Fruit fly (Drosophila melanogaster) ovary, adult (tissue): ENCODE data around the gene Osi18.

Experiments used
- CG17801 ChIP-seq: fragments of 200-800 bp; optimal IDR thresholded peaks from 2 replicates; lab custom pipeline; 2019; ENCODE audit warnings: missing biosample characterization, mild to moderate bottlenecking, missing genetic modification characterization, moderate library complexity; ENCODE audit not compliant: partially characterized antibody

Gene Osi18

DNA sequence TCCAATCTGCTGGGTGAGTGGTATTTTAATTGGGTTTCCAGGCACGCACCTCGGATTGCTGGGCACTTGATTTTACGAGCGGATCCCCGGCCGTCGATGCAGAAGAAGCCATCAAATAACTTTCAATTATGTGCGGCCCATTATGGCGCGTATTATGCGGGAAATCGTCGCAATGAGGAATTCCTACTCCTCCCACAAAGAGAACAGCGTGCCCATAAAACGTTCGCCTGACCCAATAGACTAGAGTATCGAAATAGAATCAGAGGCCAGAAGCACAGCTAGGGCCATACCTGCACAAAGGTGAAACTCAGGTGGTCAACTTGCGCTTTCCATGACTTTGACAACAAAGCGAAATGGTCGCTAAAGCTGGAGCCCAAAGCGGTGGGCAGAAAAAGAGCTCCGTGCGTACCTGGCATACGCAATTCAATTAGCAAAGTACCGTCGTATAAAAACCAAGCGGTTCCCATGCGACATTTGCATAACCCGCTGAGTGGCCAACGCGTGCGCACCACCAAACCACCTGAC, at the start of gene Osi18:
Gene Osi18, plus strand, starts transcription at position 475 of the 525 bp plus-strand sequence.
- no peak for TF ChIP-seq CG17801

DNA sequence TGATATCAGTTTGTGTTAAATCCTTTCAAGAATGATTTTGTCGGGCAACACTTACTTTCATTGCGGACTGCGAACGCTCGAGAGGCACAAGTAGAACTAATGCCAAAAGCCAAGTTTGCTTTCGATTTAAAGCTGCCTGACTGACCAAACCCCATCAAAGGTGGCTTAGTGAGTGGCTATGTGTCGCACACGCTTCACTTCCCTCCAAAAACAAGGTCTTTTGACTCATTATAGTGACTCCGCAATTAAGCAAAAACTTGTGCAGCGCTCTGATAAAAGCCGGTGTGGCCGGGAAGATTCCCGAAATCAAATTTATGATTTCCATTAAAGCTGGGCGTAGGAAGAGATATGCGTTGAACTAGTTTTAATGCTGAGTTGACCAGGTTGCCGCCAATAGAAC, 44.9 kb upstream of the Osi18 start, which contains the start of gene CG15597:
Gene CG15597, minus strand, starts transcription at position 101 of the 400 bp plus-strand sequence.
- no peak for TF ChIP-seq CG17801

DNA sequence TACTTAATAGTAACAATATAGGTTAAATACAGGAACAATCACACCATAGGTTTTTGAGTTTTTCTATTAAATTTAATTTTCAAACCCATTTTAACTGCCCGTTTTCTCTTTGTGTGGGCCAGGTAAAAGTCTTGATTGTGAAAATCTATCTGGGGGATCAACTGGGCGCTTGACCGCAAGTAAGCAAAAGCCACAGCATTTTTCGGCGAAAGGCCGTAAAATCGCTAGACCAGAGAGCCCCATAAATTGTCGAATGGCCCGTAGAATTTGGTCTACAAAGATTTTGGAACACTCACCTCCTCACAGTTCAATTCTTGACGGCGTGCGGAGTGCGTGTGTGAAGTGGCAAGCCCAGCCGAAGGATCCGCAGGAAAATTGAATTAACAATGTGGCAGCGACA, 42.6 kb upstream of the Osi18 start, which contains the start of gene CG15594:
Gene CG15594, plus strand, starts transcription at position 301 of the 400 bp plus-strand sequence.
- no peak for TF ChIP-seq CG17801

DNA sequence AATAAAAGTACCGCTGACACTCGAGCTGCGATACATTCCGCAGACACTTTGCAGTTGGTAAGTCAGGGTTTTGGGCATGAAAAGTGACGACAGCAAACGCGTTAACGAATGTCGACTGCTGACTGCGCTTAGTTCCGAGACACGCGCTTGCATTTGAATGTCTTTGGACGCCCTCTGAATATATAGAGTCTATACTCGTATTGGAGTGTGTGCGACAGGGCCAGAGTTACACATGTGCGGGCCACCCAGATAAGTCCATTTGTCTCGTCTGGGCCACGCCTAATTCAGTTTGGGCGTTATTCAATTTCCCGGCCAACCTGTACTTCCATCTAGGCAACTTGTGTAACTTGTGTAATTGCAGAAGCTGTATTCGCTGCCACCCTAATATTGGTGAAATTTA, 39.8 kb upstream of the Osi18 start:
- TF ChIP-seq CG17801, result no peak

DNA sequence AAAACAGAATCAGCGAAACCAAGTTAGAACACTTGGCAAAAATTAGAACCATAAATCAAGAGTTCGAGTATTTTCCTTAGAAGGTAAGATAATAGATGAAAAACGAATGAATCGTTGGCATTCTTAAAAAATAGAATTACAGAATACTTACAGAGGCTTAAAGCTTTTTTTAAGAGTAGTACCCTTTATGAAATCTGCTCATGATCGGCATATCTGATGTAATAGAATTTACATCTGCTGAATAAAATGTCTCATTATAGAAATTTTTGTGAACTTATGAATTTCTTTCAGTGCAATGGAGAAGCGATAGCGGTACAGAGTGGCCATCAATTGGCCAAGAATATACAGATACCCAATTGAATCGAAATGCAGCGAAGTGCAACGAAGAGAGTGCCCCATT, 38.6 kb upstream of the Osi18 start, which contains the start of gene Osi13:
Gene Osi13, plus strand, starts transcription at position 301 of the 400 bp plus-strand sequence.
- TF ChIP-seq CG17801, result no peak

DNA sequence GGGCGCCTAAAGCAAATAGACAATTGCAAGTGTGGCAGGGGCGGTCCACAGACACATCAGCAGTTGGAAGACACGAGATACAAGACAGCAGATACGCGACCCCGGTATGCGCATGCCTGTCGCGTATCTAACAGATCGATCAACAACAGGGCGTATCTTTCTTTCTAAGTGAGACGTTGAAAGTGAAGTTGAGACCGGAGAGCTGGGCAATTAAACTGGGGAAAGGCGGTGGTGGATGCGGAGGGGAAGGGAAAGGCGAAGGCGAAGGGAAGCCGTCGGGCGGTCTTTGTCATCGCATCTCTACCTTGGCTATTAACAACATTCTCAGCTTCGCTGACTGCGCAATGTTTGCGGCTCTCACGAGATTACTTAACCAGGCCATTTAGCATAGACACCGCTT, 36.0 kb upstream of the Osi18 start:
- TF ChIP-seq CG17801, result no peak

DNA sequence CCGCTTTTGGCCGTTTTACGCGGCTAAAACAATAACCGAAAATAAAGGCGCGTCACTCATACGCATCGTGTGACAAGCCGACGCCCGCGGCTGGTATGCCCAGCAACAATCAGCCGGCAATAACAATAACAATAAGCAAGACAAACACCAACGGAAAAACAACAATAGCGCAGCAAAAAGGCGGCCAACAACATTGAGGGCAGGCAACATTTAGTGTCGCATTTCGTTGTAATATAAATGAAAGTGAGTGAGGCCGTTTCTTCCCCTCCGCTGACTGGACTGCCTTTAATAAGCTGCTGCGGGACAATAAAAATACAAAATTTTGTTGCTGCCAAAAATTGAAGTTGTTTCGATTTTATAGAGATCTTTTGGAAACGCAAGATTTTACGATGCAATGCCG, 32.9 kb upstream of the Osi18 start:
- no peak for TF ChIP-seq CG17801

DNA sequence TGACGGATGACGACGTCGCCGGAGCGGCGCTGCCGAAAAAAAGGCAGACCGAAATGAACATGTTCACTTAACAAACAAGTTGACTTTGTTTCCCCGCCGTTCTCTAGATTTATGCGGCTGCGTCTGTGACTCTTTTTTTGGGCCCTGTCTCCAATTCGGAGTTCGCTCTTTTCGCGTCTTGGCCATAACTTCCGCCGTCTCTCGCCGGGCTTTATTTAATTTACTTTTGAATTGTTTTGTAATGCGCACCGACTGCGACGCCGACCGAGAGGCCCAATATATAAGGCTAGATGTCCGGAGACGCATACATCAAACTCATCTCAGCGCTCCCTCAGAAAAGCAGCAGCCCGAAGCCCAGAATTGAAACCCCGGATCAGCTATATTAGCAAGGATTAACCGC, 31.2 kb upstream of the Osi18 start, which contains the start of gene Osi14:
Gene Osi14, plus strand, starts transcription at position 301 of the 400 bp plus-strand sequence.
- no peak for TF ChIP-seq CG17801

DNA sequence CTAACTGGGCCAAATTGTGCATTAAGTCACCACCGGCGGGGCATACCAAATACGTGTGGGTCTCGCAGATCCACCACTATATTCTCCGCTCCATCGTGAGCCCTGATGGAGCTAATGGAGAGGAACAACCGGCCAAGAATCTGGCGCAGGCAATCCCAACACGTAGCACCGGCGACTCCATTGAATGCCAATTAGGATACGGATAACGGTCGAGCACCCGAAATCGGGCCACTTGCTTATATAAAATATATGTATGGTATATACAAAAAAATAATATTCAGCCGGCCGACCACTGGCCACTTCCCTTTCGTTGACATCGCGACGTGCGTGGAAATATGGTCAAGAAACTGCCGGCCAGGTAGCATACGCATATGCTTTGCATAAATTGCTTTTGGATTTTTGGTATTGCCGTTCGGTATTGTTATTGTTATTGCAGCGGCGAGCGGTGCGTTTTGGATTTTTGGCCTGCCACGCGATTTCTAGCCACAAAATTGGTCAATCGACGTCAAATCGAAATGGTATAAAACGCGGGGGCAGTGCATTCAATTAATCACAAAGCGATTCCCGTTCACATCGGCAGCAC, 28.7 kb upstream of the Osi18 start, which contains the start of gene Osi15:
Gene Osi15, plus strand, starts transcription at position 548 of the 583 bp plus-strand sequence.
- no peak for TF ChIP-seq CG17801

DNA sequence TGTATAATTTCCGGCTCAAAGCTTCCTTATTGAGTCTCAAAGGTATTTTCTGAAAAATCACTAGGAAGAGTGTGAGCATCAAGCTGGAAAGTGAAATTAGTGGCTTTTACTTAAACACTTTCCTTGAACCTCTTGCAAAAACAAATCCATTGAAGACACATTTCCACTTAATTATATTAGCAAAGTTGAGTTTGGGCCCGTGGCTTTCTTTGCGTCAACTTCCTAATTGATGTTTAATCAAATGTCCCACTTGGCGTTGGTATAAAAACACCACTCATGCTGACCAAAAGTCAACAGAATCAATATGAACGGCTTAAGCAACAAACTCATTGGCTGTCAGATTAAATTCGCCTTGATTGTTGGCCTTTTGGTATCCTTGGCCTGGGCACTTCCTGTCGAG, 26.3 kb upstream of the Osi18 start, which contains the start of gene CG46396:
Gene CG46396, plus strand, starts transcription at position 301 of the 400 bp plus-strand sequence.
- TF ChIP-seq CG17801, result no peak

DNA sequence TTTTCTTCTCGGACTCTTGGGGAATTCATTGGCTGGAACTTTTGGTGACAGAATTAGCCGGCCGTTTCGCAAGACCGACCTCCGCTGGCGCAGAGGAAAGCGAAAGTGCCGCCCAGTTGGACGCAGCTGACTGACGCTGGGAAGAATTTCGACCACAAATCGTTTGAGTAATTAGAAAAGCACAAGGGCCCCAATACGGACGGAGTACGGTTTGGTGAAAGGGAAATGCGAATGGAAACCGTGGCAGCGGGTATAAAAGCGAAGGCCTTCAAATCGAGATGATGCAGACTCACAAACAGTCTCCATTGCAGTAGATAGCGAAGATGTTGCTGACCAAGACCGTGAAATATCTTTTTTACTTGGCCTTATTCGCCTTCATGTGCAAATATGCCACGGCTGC, 25.1 kb upstream of the Osi18 start, which contains the start of gene Osi16:
Gene Osi16, plus strand, starts transcription at position 301 of the 400 bp plus-strand sequence.
- no peak for TF ChIP-seq CG17801

DNA sequence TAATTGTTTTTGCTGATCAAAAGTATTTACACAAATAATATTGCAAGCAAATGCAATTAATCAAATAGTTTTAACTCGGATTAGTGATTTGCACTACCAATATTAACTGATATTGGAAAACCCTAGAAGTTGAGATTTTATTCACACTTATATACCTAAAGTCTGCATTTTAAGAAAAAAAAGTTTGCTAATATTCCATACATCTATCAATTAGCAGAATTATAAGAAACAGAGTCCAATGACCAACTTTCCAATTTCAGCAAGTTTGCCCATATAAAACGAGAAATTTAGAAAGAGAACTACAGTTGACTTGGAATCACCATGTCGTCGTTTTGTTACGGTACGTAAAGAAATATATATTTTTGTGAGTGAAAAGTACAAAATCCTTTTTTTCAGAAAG, 23.5 kb upstream of the Osi18 start, which contains the start of gene CG46026:
Gene CG46026, plus strand, starts transcription at position 301 of the 400 bp plus-strand sequence.
- no peak for TF ChIP-seq CG17801

DNA sequence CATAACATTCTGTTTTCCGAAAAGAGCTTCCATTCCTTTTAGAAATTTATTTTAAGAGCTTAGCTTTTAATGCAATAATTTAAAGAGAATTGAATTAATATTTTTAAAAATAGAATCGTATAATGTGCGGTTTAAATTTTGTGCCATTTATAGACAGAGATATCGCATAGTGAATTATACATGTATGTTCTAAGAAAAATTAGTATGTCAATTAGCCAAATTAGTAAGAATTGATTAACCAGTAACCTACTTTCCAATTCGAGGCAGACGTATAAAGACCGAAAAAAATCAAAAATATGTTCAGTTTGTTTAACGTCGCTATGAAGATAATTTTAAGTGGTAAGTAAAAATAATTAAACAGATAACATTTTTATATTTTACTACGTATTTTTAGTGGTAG, 20.4 kb upstream of the Osi18 start, which contains the start of gene CG31560:
Gene CG31560, plus strand, starts transcription at position 301 of the 400 bp plus-strand sequence.
- TF ChIP-seq CG17801, result no peak

DNA sequence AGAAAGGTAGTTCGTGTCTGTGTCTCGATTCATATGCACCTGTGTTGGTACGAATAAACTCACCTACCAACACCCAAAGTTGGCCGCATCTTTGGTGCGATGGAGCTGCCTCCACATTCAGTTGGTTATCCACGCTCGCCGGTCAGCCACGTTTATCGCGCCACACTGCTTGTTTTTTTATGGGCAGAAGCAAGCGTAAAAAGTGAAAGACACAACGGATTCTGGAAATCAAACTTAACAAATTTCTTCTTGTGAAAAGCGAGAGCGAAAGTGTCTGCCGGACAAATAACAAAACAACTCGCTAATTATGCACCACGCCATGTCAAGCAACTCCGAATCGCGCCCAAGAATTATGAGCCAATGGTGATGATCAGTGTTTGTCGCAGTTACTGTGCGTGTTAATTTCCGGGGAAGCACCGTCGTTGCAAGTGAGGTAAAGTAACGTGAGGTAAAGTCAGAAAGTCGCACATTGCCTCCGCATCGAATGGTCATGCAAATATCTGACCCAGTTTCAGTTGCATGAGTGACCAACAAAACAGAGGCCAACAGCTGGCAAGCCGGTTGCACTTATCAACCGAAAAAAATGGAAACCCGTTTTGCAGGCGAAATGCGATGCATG, 18.3 kb upstream of the Osi18 start, which contains the start of gene Osi17:
Gene Osi17, plus strand, starts transcription at position 132 of the 619 bp plus-strand sequence.
- TF ChIP-seq CG17801, result no peak

DNA sequence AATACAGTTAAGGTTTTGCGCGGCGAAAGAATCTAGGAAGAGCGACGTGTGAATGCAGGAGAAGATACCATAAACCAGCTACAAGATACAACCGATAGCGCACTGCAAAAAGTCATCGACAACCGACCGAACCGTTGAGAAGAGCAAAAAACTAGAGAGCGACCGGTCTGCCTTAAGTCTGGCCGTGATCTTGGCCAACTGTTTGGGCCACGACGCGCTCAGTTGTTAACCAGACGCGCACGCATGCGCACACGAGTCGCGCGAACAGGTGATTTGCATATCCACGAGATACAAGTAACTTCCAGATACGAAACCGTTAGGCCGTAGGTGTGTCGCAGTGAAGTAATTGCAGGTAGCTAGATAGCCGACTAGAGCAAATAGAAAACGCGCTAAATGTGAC, 15.0 kb upstream of the Osi18 start:
- TF ChIP-seq CG17801, result no peak

DNA sequence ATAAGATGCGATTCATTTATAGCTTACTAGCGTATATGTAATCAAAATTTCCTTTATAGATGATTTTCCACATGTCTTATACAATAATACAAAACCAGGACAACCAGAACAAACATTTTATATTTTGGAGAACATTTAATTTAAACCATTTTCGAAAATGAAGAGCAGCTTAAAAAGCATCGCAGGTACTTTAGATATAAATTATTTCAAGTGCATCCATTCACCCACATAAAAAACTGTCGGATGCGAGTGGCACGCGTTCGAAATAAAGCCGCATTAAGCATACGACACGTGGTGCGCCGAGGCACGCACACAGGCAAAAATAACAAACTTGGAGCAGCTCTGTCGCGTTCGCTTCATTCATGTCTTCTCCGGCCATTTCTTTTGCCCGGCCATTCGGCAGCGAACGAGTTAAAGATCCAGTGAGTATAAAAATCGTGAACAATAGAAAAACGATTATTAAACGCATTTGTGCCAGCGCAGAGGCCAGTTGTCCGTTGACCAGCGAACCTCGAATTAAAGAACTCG, 4.9 kb downstream of the Osi18 start, which contains the start of gene Osi19:
Gene Osi19, plus strand, starts transcription at position 457 of the 528 bp plus-strand sequence.
- no peak for TF ChIP-seq CG17801

DNA sequence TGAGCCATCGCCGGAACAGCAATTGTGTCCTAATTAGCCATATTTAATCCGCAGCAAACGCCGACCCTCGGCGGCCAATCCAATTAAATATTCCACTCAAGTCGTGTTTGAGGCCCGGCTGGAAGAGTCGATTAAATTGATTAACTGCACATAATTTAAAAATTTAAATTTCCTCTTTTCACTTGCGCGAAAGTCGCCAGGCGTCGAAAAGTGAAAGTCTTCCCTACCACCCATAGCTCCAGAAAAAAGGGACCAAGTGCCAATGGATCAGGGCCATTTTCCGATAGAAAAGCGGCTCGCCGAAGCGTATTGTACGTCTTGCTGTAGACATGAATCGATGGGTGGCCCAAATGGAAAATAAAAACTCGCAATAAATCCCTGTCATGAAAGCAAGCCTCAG, 7.3 kb downstream of the Osi18 start:
- no peak for TF ChIP-seq CG17801
